Worm (Caenorhabditis elegans) whole organism, L1 larva: ENCODE data around the gene spp-24.

Experiments used
- C04F5.9 ChIP-seq: sonication (generic microtip); optimal IDR thresholded peaks from 2 replicates; lab custom pipeline; 2016; ENCODE audit warnings: missing genetic modification characterization, missing compliant biosample characterization
- C16A3.4 ChIP-seq: fragments of 150-350 bp; optimal IDR thresholded peaks from 2 replicates; lab custom pipeline; 2014; ENCODE audit warnings: missing biosample characterization, missing genetic modification characterization
- F16B12.6 ChIP-seq: fragments of 150-350 bp; optimal IDR thresholded peaks from 2 replicates; lab custom pipeline; 2014; ENCODE audit warnings: missing biosample characterization, missing genetic modification characterization
- Y116A8C.19 ChIP-seq: sonication (generic microtip); optimal IDR thresholded peaks from 2 replicates; lab custom pipeline; 2016; ENCODE audit warnings: missing compliant biosample characterization, missing genetic modification characterization, borderline replicate concordance
- aly-2 ChIP-seq: fragments of 150-350 bp; optimal IDR thresholded peaks from 2 replicates; lab custom pipeline; 2014; ENCODE audit warnings: missing biosample characterization, missing genetic modification characterization
- blmp-1 ChIP-seq: fragments of 150-350 bp; optimal IDR thresholded peaks from 2 replicates; lab custom pipeline; 2014; ENCODE audit warnings: missing biosample characterization, missing genetic modification characterization
- ceh-82 ChIP-seq, 3 experiments: fragments of 150-350 bp in 1 of 3; sonication (generic microtip) in 2 of 3; optimal IDR thresholded peaks; 2 replicates each; lab custom pipeline; 2014 to 2017; ENCODE audit warnings: missing biosample characterization in 3 of 3, missing genetic modification characterization in 3 of 3
- ces-1 ChIP-seq: fragments of 150-350 bp; optimal IDR thresholded peaks from 2 replicates; lab custom pipeline; 2014; ENCODE audit warnings: missing biosample characterization, missing genetic modification reagents, missing genetic modification characterization
- dpl-1 ChIP-seq, 3 experiments: fragments of 150-350 bp in 2 of 3; sonication (generic microtip) in 1 of 3; optimal IDR thresholded peaks; 2 replicates each; lab custom pipeline; 2014 to 2017; ENCODE audit warnings: missing biosample characterization in 3 of 3, missing genetic modification characterization in 3 of 3, missing genetic modification reagents in 3 of 3
- dsc-1 ChIP-seq: sonication (generic microtip); optimal IDR thresholded peaks from 2 replicates; lab custom pipeline; 2016; ENCODE audit warnings: mild to moderate bottlenecking, missing genetic modification characterization, missing compliant biosample characterization
- efl-1 ChIP-seq, 4 experiments: fragments of 150-350 bp; optimal IDR thresholded peaks in 3 of 4; peaks in 1 of 4; 1 replicate in 1 of 4; 2 replicates in 3 of 4; lab custom pipeline; 2014; ENCODE audit warnings: missing biosample characterization in 2 of 4, missing genetic modification characterization in 2 of 4, missing genetic modification reagents in 2 of 4
- egl-13 ChIP-seq: sonication (generic microtip); optimal IDR thresholded peaks from 2 replicates; lab custom pipeline; 2016; ENCODE audit warnings: missing genotype, missing genetic modification reagents, missing genetic modification characterization, missing compliant biosample characterization
- elt-3 ChIP-seq, 6 experiments: fragments of 150-350 bp in 1 of 6; sonication (generic microtip); optimal IDR thresholded peaks; 2 replicates each; lab custom pipeline; 2017 to 2018; ENCODE audit warnings: missing biosample characterization in 6 of 6, missing genetic modification characterization in 6 of 6, inconsistent platforms in 1 of 6
- fkh-8 ChIP-seq: sonication (generic microtip); optimal IDR thresholded peaks from 2 replicates; lab custom pipeline; 2016; ENCODE audit warnings: mild to moderate bottlenecking, missing genetic modification characterization, missing compliant biosample characterization
- fos-1 ChIP-seq: fragments of 150-350 bp; optimal IDR thresholded peaks from 2 replicates; lab custom pipeline; 2014; ENCODE audit warnings: missing biosample characterization, missing genetic modification characterization
- grh-1 ChIP-seq: fragments of 200-800 bp; sonication (Bioruptor generic); IDR thresholded peaks from 2 replicates; pipeline ENCODE4 v1.3.6; 2022; ENCODE audit warnings: missing genetic modification reagents, missing genetic modification characterization, missing compliant biosample characterization
- hlh-17 ChIP-seq: fragments of 200-800 bp; sonication (Bioruptor generic); optimal IDR thresholded peaks from 2 replicates; lab custom pipeline; 2018; ENCODE audit warnings: missing genetic modification characterization, mild to moderate bottlenecking, missing compliant biosample characterization, moderate library complexity, borderline replicate concordance
- irx-1 ChIP-seq: sonication (generic microtip); optimal IDR thresholded peaks from 2 replicates; lab custom pipeline; 2016; ENCODE audit warnings: missing genetic modification characterization, missing compliant biosample characterization
- isw-1 ChIP-seq: fragments of 200-800 bp; sonication (Bioruptor generic); IDR thresholded peaks from 2 replicates; pipeline ENCODE4 v1.3.6; 2022; ENCODE audit warnings: missing genetic modification characterization, missing compliant biosample characterization
- lin-13 ChIP-seq: fragments of 150-350 bp; optimal IDR thresholded peaks from 2 replicates; lab custom pipeline; 2014; ENCODE audit warnings: missing biosample characterization, missing genetic modification reagents, missing genetic modification characterization
- lin-15B ChIP-seq: fragments of 150-350 bp; sonication (generic microtip); optimal IDR thresholded peaks from 3 replicates; lab custom pipeline; 2014; ENCODE audit warnings: missing biosample characterization, missing genetic modification characterization
- lin-35 ChIP-seq, 2 experiments: fragments of 150-350 bp; optimal IDR thresholded peaks; 2 replicates each; lab custom pipeline; 2014; ENCODE audit warnings: missing biosample characterization in 2 of 2, missing genetic modification characterization in 2 of 2, missing genetic modification reagents in 2 of 2
- lir-3 ChIP-seq: sonication (generic microtip); optimal IDR thresholded peaks from 2 replicates; lab custom pipeline; 2016; ENCODE audit warnings: mild to moderate bottlenecking, missing genetic modification characterization, moderate library complexity, missing compliant biosample characterization; ENCODE audit not compliant: poor library complexity
- lsy-2 ChIP-seq, 2 experiments: fragments of 150-350 bp; optimal IDR thresholded peaks; 2 replicates each; lab custom pipeline; 2014; ENCODE audit warnings: missing biosample characterization in 2 of 2, missing genetic modification characterization in 2 of 2
- mab-9 ChIP-seq: fragments of 200-800 bp; sonication (Bioruptor generic); IDR thresholded peaks from 2 replicates; pipeline ENCODE4 v1.3.6; 2022; ENCODE audit warnings: missing genetic modification reagents, missing genetic modification characterization, missing compliant biosample characterization
- mdl-1 ChIP-seq, 2 experiments: fragments of 150-350 bp; optimal IDR thresholded peaks; 2 replicates each; lab custom pipeline; 2014 to 2017; ENCODE audit warnings: missing biosample characterization in 2 of 2, missing genetic modification characterization in 2 of 2, inconsistent platforms in 1 of 2
- mep-1 ChIP-seq: fragments of 150-350 bp; optimal IDR thresholded peaks from 2 replicates; lab custom pipeline; 2014; ENCODE audit warnings: missing biosample characterization, missing genetic modification characterization
- nhr-12 ChIP-seq: sonication (generic microtip); optimal IDR thresholded peaks from 2 replicates; lab custom pipeline; 2017; ENCODE audit warnings: missing biosample characterization, missing genetic modification characterization
- nhr-19 ChIP-seq: fragments of 200-800 bp; sonication (Bioruptor generic); conservative IDR thresholded peaks from 2 replicates; pipeline ENCODE4 v1.3.6; 2022; ENCODE audit warnings: missing genetic modification characterization, missing compliant biosample characterization
- nhr-20 ChIP-seq: sonication (generic microtip); optimal IDR thresholded peaks from 2 replicates; lab custom pipeline; 2016; ENCODE audit warnings: mild to moderate bottlenecking, missing genetic modification characterization, missing compliant biosample characterization
- nhr-237 ChIP-seq: fragments of 150-350 bp; optimal IDR thresholded peaks from 2 replicates; lab custom pipeline; 2014; ENCODE audit warnings: missing biosample characterization, missing genetic modification characterization
- nhr-47 ChIP-seq: sonication (generic microtip); optimal IDR thresholded peaks from 2 replicates; lab custom pipeline; 2016; ENCODE audit warnings: mild to moderate bottlenecking, missing genetic modification characterization, moderate library complexity, missing compliant biosample characterization
- nhr-71 ChIP-seq: sonication (generic microtip); optimal IDR thresholded peaks from 2 replicates; lab custom pipeline; 2016; ENCODE audit warnings: mild to moderate bottlenecking, missing genetic modification characterization, moderate library complexity, missing compliant biosample characterization
- nhr-76 ChIP-seq: sonication (generic microtip); optimal IDR thresholded peaks from 2 replicates; lab custom pipeline; 2017; ENCODE audit warnings: missing biosample characterization, missing genetic modification characterization
- nhr-85 ChIP-seq: sonication (generic microtip); peaks from one replicate; lab custom pipeline; 2016; ENCODE audit warnings: missing genetic modification characterization, inconsistent platforms, missing compliant biosample characterization
- nhr-90 ChIP-seq: sonication (generic microtip); optimal IDR thresholded peaks from 2 replicates; lab custom pipeline; 2016; ENCODE audit warnings: mild to moderate bottlenecking, missing genetic modification characterization, missing compliant biosample characterization; ENCODE audit not compliant: poor library complexity
- pqm-1 ChIP-seq: sonication (generic microtip); optimal IDR thresholded peaks from 3 replicates; lab custom pipeline; 2017; ENCODE audit warnings: missing biosample characterization, missing genetic modification characterization
- rnt-1 ChIP-seq: sonication (generic microtip); optimal IDR thresholded peaks from 2 replicates; lab custom pipeline; 2016; ENCODE audit warnings: mild to moderate bottlenecking, missing genetic modification characterization, moderate library complexity, missing compliant biosample characterization
- skn-1 ChIP-seq: fragments of 150-350 bp; optimal IDR thresholded peaks from 2 replicates; lab custom pipeline; 2014; ENCODE audit warnings: missing biosample characterization, missing genetic modification characterization
- snpc-4 ChIP-seq: fragments of 150-350 bp; optimal IDR thresholded peaks from 2 replicates; lab custom pipeline; 2014; ENCODE audit warnings: missing biosample characterization, missing genetic modification characterization
- snu-23 ChIP-seq: sonication (generic microtip); optimal IDR thresholded peaks from 2 replicates; lab custom pipeline; 2016; ENCODE audit warnings: missing genetic modification characterization, missing compliant biosample characterization
- sox-4 ChIP-seq: sonication (generic microtip); optimal IDR thresholded peaks from 2 replicates; lab custom pipeline; 2016; ENCODE audit warnings: missing genetic modification characterization, missing compliant biosample characterization
- swsn-7 ChIP-seq: sonication (generic microtip); optimal IDR thresholded peaks from 2 replicates; lab custom pipeline; 2016; ENCODE audit warnings: missing genetic modification characterization, missing compliant biosample characterization
- tbx-2 ChIP-seq: sonication (generic microtip); optimal IDR thresholded peaks from 2 replicates; lab custom pipeline; 2016; ENCODE audit warnings: missing genetic modification characterization, missing compliant biosample characterization
- unc-130 ChIP-seq: fragments of 150-350 bp; optimal IDR thresholded peaks from 2 replicates; lab custom pipeline; 2017; ENCODE audit warnings: missing biosample characterization, missing genetic modification characterization, inconsistent platforms
- unc-86 ChIP-seq: sonication (generic microtip); optimal IDR thresholded peaks from 2 replicates; lab custom pipeline; 2016; ENCODE audit warnings: missing genetic modification characterization, missing compliant biosample characterization
- unc-98 ChIP-seq: fragments of 200-800 bp; sonication (Bioruptor generic); IDR thresholded peaks from 2 replicates; pipeline ENCODE4 v1.3.6; 2022; ENCODE audit warnings: missing genetic modification characterization, missing compliant biosample characterization
- xbp-1 ChIP-seq: sonication (generic microtip); optimal IDR thresholded peaks from 2 replicates; lab custom pipeline; 2016; ENCODE audit warnings: missing genetic modification characterization, missing compliant biosample characterization
- zag-1 ChIP-seq: fragments of 150-350 bp; optimal IDR thresholded peaks from 2 replicates; lab custom pipeline; 2014; ENCODE audit warnings: missing biosample characterization, missing genetic modification characterization
- ztf-11 ChIP-seq, 2 experiments: sonication (generic microtip); optimal IDR thresholded peaks; 2 replicates each; lab custom pipeline; 2016 to 2017; ENCODE audit warnings: missing genetic modification characterization in 2 of 2, missing biosample characterization in 1 of 2, missing compliant biosample characterization in 1 of 2
- ztf-4 ChIP-seq: fragments of 150-350 bp; optimal IDR thresholded peaks from 2 replicates; lab custom pipeline; 2014; ENCODE audit warnings: missing biosample characterization, missing genetic modification characterization

Gene spp-24

ce11 chrII:43640-44039, 4.3 kb upstream of the spp-24 start, which contains the start of gene nfyc-1:
Gene nfyc-1, plus strand, starts transcription at chrII:43907.
- TF ChIP-seq nhr-90 (peak; percentile 29), swsn-7 (peak; percentile 64), dpl-1 (GFP tag; optimal IDR thresholded peaks at IDR 0.05; lab: Kevin White, UChicago) (peak; percentile 62 to 81 (median 71)), grh-1 (GFP tag; lab: Robert Waterston, UW) (no peak), snpc-4 (tag; lab: Kevin White, UChicago) (peak; percentile 26), mdl-1 (tag; optimal IDR thresholded peaks at IDR 0.05; lab: Kevin White, UChicago) (peak in 1 of 2 experiments; percentile 73), nhr-85 (peak; percentile 52), skn-1 (tag; lab: Kevin White, UChicago) (peak; percentile 100), nhr-237 (tag; lab: Kevin White, UChicago) (peak; percentile 24), blmp-1 (tag; lab: Kevin White, UChicago) (peak; percentile 74), unc-86 (peak; percentile 50), unc-130 (peak; percentile 89), ceh-82 (tag; optimal IDR thresholded peaks at IDR 0.05; lab: Kevin White, UChicago) (peak; percentile 24 to 82 (median 44)), C04F5.9 (tag; lab: Kevin White, UChicago) (peak; percentile 21), mab-9 (GFP tag; lab: Robert Waterston, UW) (no peak), dsc-1 (tag; lab: Kevin White, UChicago) (peak; percentile 17), nhr-47 (tag; lab: Kevin White, UChicago) (peak; percentile 74), F16B12.6 (tag; lab: Kevin White, UChicago) (peak; percentile 95), Y116A8C.19 (tag; lab: Kevin White, UChicago) (no peak), egl-13 (tag; lab: Kevin White, UChicago) (peak; percentile 8), ztf-11 (tag; optimal IDR thresholded peaks at IDR 0.05; lab: Kevin White, UChicago) (peak in 1 of 2 experiments; percentile 1), lin-15B (tag; lab: Kevin White, UChicago) (peak; percentile 84), lir-3 (tag; lab: Kevin White, UChicago) (peak; percentile 4), lin-35 (GFP tag; optimal IDR thresholded peaks at IDR 0.05; lab: Kevin White, UChicago) (peak; percentile 76 to 86), aly-2 (tag; lab: Kevin White, UChicago) (no peak), rnt-1 (tag; lab: Kevin White, UChicago) (peak; percentile 56), ces-1 (GFP tag; lab: Kevin White, UChicago) (no peak), pqm-1 (no peak), nhr-20 (tag; lab: Kevin White, UChicago) (peak; percentile 61), elt-3 (tag; optimal IDR thresholded peaks at IDR 0.05; lab: Kevin White, UChicago) (peak in 1 of 6 experiments; percentile 47), fkh-8 (tag; lab: Kevin White, UChicago) (peak; percentile 57), efl-1 (optimal IDR thresholded peaks at IDR 0.05; lab: Kevin White, UChicago) (peak; percentile 77 to 78), efl-1 (GFP tag; optimal IDR thresholded peaks at IDR 0.05 in 1 of 2; lab: Kevin White, UChicago) (peak; percentile 80 to 96), fos-1 (tag; lab: Kevin White, UChicago) (peak; percentile 25), ztf-4 (tag; lab: Kevin White, UChicago) (peak; percentile 25), tbx-2 (tag; lab: Kevin White, UChicago) (peak; percentile 66), nhr-12 (tag; lab: Kevin White, UChicago) (no peak), zag-1 (tag; lab: Kevin White, UChicago) (no peak), xbp-1 (tag; lab: Kevin White, UChicago) (peak; percentile 64), mep-1 (tag; lab: Kevin White, UChicago) (peak; percentile 92), C16A3.4 (tag; lab: Kevin White, UChicago) (peak; percentile 74), unc-98 (GFP tag; lab: Robert Waterston, UW) (no peak), lsy-2 (tag; optimal IDR thresholded peaks at IDR 0.05; lab: Kevin White, UChicago) (peak; percentile 75 to 88), nhr-19 (GFP tag; lab: Robert Waterston, UW) (peak; percentile 23; the same call in 1 of the 2 replicates), isw-1 (peak; percentile 68), lin-13 (peak; percentile 42), nhr-71 (tag; lab: Kevin White, UChicago) (peak; percentile 78), hlh-17 (GFP tag; lab: Kevin White, UChicago) (no peak), snu-23 (GFP tag; lab: Kevin White, UChicago) (peak; percentile 83), irx-1 (tag; lab: Kevin White, UChicago) (peak; percentile 22), nhr-76 (no peak), sox-4 (tag; lab: Kevin White, UChicago) (no peak)
- TF ChIP-seq, all 84 proteins: peak for 39
